Fruit fly (Drosophila melanogaster) whole organism, embryonic: ENCODE data around the gene bun.

ENCODE experiments used
- ATbp ChIP-seq: fragments of 200-800 bp; sonication (Bioruptor generic); optimal IDR thresholded peaks from 2 replicates; lab custom pipeline; 2017; ENCODE audit warnings: missing biosample characterization, mild to moderate bottlenecking, missing genetic modification characterization, missing genetic modification reagents
- CG13424 ChIP-seq: fragments of 200-800 bp; sonication (Bioruptor generic); optimal IDR thresholded peaks from 2 replicates; lab custom pipeline; 2019; ENCODE audit warnings: missing biosample characterization, mild to moderate bottlenecking, missing genetic modification characterization, moderate library complexity
- CG15011 ChIP-seq: fragments of 200-800 bp; sonication (Bioruptor generic); optimal IDR thresholded peaks from 3 replicates; lab custom pipeline; 2018; ENCODE audit warnings: missing biosample characterization, mild to moderate bottlenecking, missing genetic modification characterization
- CG15601 ChIP-seq: fragments of 200-800 bp; sonication (Bioruptor generic); optimal IDR thresholded peaks from 3 replicates; lab custom pipeline; 2019; ENCODE audit warnings: missing biosample characterization, mild to moderate bottlenecking, missing genetic modification characterization, moderate library complexity
- CG17385 ChIP-seq: fragments of 200-800 bp; sonication (Bioruptor generic); optimal IDR thresholded peaks from 3 replicates; lab custom pipeline; 2018; ENCODE audit warnings: missing biosample characterization, mild to moderate bottlenecking, missing genetic modification characterization
- CG31224 ChIP-seq: fragments of 200-800 bp; sonication (Bioruptor generic); IDR thresholded peaks from 2 replicates; pipeline ENCODE4 v1.3.6; 2022; ENCODE audit warnings: missing biosample characterization, missing genetic modification characterization
- CG4707 ChIP-seq: fragments of 200-800 bp; sonication (Bioruptor generic); optimal IDR thresholded peaks from 2 replicates; lab custom pipeline; 2018; ENCODE audit warnings: missing biosample characterization, mild to moderate bottlenecking, missing genetic modification characterization, moderate library complexity
- CG6254 ChIP-seq: fragments of 200-800 bp; sonication (Bioruptor generic); optimal IDR thresholded peaks from 3 replicates; lab custom pipeline; 2017; ENCODE audit warnings: mild to moderate bottlenecking, missing biosample characterization, missing genetic modification reagents, missing genetic modification characterization
- CG6765 ChIP-seq: fragments of 200-800 bp; sonication (Bioruptor generic); optimal IDR thresholded peaks from 3 replicates; lab custom pipeline; 2017; ENCODE audit warnings: missing biosample characterization, mild to moderate bottlenecking, missing genetic modification characterization
- CG8290 ChIP-seq, 3 experiments: fragments of 200-800 bp; sonication (Bioruptor generic); optimal IDR thresholded peaks; 2 replicates each; lab custom pipeline; 2016 to 2019; ENCODE audit warnings: missing biosample characterization in 3 of 3, missing genetic modification characterization in 3 of 3, mild to moderate bottlenecking in 2 of 3, moderate library complexity in 1 of 3
- CG8478 ChIP-seq: fragments of >200 bp; optimal IDR thresholded peaks from 2 replicates; lab custom pipeline; 2018
- CG9797 ChIP-seq: fragments of 200-800 bp; sonication (Bioruptor generic); optimal IDR thresholded peaks from 3 replicates; lab custom pipeline; 2018; ENCODE audit warnings: missing biosample characterization, mild to moderate bottlenecking, missing genetic modification characterization
- E2f2 ChIP-seq: fragments of 200-800 bp; sonication (Bioruptor generic); IDR thresholded peaks from 2 replicates; pipeline ENCODE4 v1.3.6; 2022; ENCODE audit warnings: missing biosample characterization, missing genetic modification characterization
- Ets97D ChIP-seq: fragments of 200-800 bp; sonication (Bioruptor generic); optimal IDR thresholded peaks from 3 replicates; lab custom pipeline; 2016; ENCODE audit warnings: missing biosample characterization, missing genetic modification characterization
- Hr39 ChIP-seq: fragments of >200 bp; optimal IDR thresholded peaks from 2 replicates; lab custom pipeline; 2017
- Hr78 ChIP-seq, 2 experiments: fragments of 200-800 bp in 1 of 2; fragments of >200 bp in 1 of 2; sonication (Bioruptor generic) in 1 of 2; optimal IDR thresholded peaks; 2 replicates each; lab custom pipeline; 2017 to 2019; ENCODE audit warnings: missing biosample characterization in 2 of 2, missing genetic modification characterization in 2 of 2, mild to moderate bottlenecking in 1 of 2, moderate library complexity in 1 of 2
- Hsf ChIP-seq: fragments of 200-800 bp; sonication (Bioruptor generic); optimal IDR thresholded peaks from 3 replicates; lab custom pipeline; 2016; ENCODE audit warnings: missing biosample characterization, missing genetic modification characterization
- Lim3 ChIP-seq: fragments of 200-800 bp; sonication (Bioruptor generic); IDR thresholded peaks from 2 replicates; pipeline ENCODE4 v1.3.6; 2022; ENCODE audit warnings: missing biosample characterization, missing genetic modification characterization
- PHDP ChIP-seq: fragments of 200-800 bp; sonication (Bioruptor generic); optimal IDR thresholded peaks from 3 replicates; lab custom pipeline; 2018; ENCODE audit warnings: missing biosample characterization, mild to moderate bottlenecking, missing genetic modification characterization, moderate library complexity
- Sox102F ChIP-seq: fragments of 200-800 bp; sonication (Bioruptor generic); optimal IDR thresholded peaks from 2 replicates; lab custom pipeline; 2018; ENCODE audit warnings: missing biosample characterization, mild to moderate bottlenecking, missing genetic modification characterization, moderate library complexity
- Sry-β ChIP-seq: fragments of 200-800 bp; sonication (Bioruptor generic); optimal IDR thresholded peaks from 2 replicates; lab custom pipeline; 2018; ENCODE audit warnings: missing biosample characterization, mild to moderate bottlenecking, missing genetic modification characterization, moderate library complexity
- Sry-δ ChIP-seq: fragments of 200-800 bp; sonication (Bioruptor generic); optimal IDR thresholded peaks from 2 replicates; lab custom pipeline; 2016; ENCODE audit warnings: missing biosample characterization, missing genetic modification characterization
- TFAM ChIP-seq: fragments of 200-800 bp; sonication (Bioruptor generic); optimal IDR thresholded peaks from 2 replicates; lab custom pipeline; 2017; ENCODE audit warnings: missing biosample characterization, missing genetic modification characterization, inconsistent platforms
- Usf ChIP-seq: fragments of 200-800 bp; sonication (Bioruptor generic); optimal IDR thresholded peaks from 2 replicates; lab custom pipeline; 2017; ENCODE audit warnings: missing genotype, missing biosample characterization, missing genetic modification characterization
- amos ChIP-seq: fragments of 200-800 bp; sonication (Bioruptor generic); IDR thresholded peaks from 2 replicates; pipeline ENCODE4 v1.3.6; 2022; ENCODE audit warnings: missing biosample characterization, missing genetic modification characterization; ENCODE audit not compliant: partially characterized antibody
- cad ChIP-seq: fragments of >200 bp; optimal IDR thresholded peaks from 2 replicates; lab custom pipeline; 2017; ENCODE audit warnings: missing biosample characterization, missing genetic modification characterization
- caup ChIP-seq: fragments of 200-800 bp; sonication (Bioruptor generic); optimal IDR thresholded peaks from 3 replicates; lab custom pipeline; 2017; ENCODE audit warnings: missing biosample characterization, mild to moderate bottlenecking, missing genetic modification characterization, moderate library complexity; ENCODE audit not compliant: severe bottlenecking
- chinmo ChIP-seq: fragments of 200-800 bp; sonication (Bioruptor generic); IDR thresholded peaks from 4 replicates; pipeline ENCODE4 v1.3.6; 2022; ENCODE audit warnings: missing biosample characterization, missing genetic modification characterization; ENCODE audit not compliant: partially characterized antibody
- dimm ChIP-seq: fragments of 200-800 bp; sonication (Bioruptor generic); IDR thresholded peaks from 2 replicates; pipeline ENCODE4 v1.3.6; 2022; ENCODE audit warnings: missing biosample characterization, missing genetic modification characterization
- emc ChIP-seq: fragments of 200-800 bp; sonication (Bioruptor generic); optimal IDR thresholded peaks from 2 replicates; lab custom pipeline; 2016; ENCODE audit warnings: missing biosample characterization, missing genetic modification characterization
- gce ChIP-seq: fragments of 200-800 bp; sonication (Bioruptor generic); IDR thresholded peaks from 3 replicates; pipeline ENCODE4 v1.3.6; 2022; ENCODE audit warnings: missing biosample characterization, missing genetic modification characterization
- ham ChIP-seq: fragments of 200-800 bp; sonication (Bioruptor generic); IDR thresholded peaks from 2 replicates; pipeline ENCODE4 v1.3.6; 2022; ENCODE audit warnings: missing biosample characterization, missing genetic modification characterization
- kah ChIP-seq: fragments of 200-800 bp; sonication (Bioruptor generic); optimal IDR thresholded peaks from 2 replicates; lab custom pipeline; 2018; ENCODE audit warnings: missing biosample characterization, mild to moderate bottlenecking, missing genetic modification characterization
- lilli ChIP-seq: fragments of 200-800 bp; sonication (Bioruptor generic); optimal IDR thresholded peaks from 3 replicates; lab custom pipeline; 2016; ENCODE audit warnings: missing biosample characterization, missing genetic modification characterization
- mirr ChIP-seq: fragments of 200-800 bp; sonication (Bioruptor generic); optimal IDR thresholded peaks from 3 replicates; lab custom pipeline; 2018; ENCODE audit warnings: missing biosample characterization, mild to moderate bottlenecking, missing genetic modification characterization
- nau ChIP-seq: fragments of 200-800 bp; sonication (Bioruptor generic); optimal IDR thresholded peaks from 3 replicates; lab custom pipeline; 2017; ENCODE audit warnings: missing biosample characterization, mild to moderate bottlenecking, missing genetic modification characterization, missing genetic modification reagents
- nerfin-1 ChIP-seq: fragments of 200-800 bp; sonication (Bioruptor generic); optimal IDR thresholded peaks from 3 replicates; lab custom pipeline; 2019; ENCODE audit warnings: missing biosample characterization, mild to moderate bottlenecking, missing genetic modification characterization, moderate library complexity
- pan ChIP-seq, 4 experiments: fragments of >200 bp in 3 of 4; fragments of 200-800 bp in 1 of 4; sonication (Bioruptor generic) in 1 of 4; optimal IDR thresholded peaks in 3 of 4; IDR thresholded peaks in 1 of 4; 2 replicates each; pipeline versions ENCODE4 v1.3.6 to Lab custom; 2017 to 2022; ENCODE audit warnings: missing biosample characterization in 2 of 4, missing genetic modification characterization in 2 of 4, mixed read lengths in 1 of 4
- rib ChIP-seq: fragments of 200-800 bp; sonication (Bioruptor generic); IDR thresholded peaks from 2 replicates; pipeline ENCODE4 v1.3.6; 2022; ENCODE audit warnings: missing biosample characterization, missing genetic modification characterization
- schlank ChIP-seq: fragments of 200-800 bp; sonication (Bioruptor generic); optimal IDR thresholded peaks from 2 replicates; lab custom pipeline; 2018; ENCODE audit warnings: missing biosample characterization, mild to moderate bottlenecking, missing genetic modification characterization
- sd ChIP-seq: fragments of 200-800 bp; sonication (Bioruptor generic); optimal IDR thresholded peaks from 3 replicates; lab custom pipeline; 2018; ENCODE audit warnings: missing biosample characterization, mild to moderate bottlenecking, missing genetic modification characterization, moderate library complexity
- sens ChIP-seq: fragments of 200-800 bp; sonication (Bioruptor generic); peaks from one replicate; lab custom pipeline; 2016; ENCODE audit warnings: missing biosample characterization, missing genetic modification characterization
- sisA ChIP-seq: fragments of 200-800 bp; sonication (Bioruptor generic); IDR thresholded peaks from 2 replicates; pipeline ENCODE4 v1.3.6; 2022; ENCODE audit warnings: missing biosample characterization, missing genetic modification characterization
- ssp ChIP-seq: fragments of 200-800 bp; sonication (Bioruptor generic); IDR thresholded peaks from 2 replicates; pipeline ENCODE4 v1.3.6; 2022; ENCODE audit warnings: missing biosample characterization, missing genetic modification characterization
- usp ChIP-seq: fragments of >200 bp; optimal IDR thresholded peaks from 2 replicates; lab custom pipeline; 2017; ENCODE audit warnings: missing biosample characterization, missing genetic modification characterization
- vvl ChIP-seq: fragments of 200-800 bp; sonication (Bioruptor generic); IDR thresholded peaks from 2 replicates; pipeline ENCODE4 v1.3.6; 2022; ENCODE audit warnings: missing biosample characterization, missing genetic modification characterization

Gene bun

dm6 chr2L:12493101-12493770 is 53.2 kb downstream of the bun start (continued):
- TF ChIP-seq CG6254 (GFP tag; lab: Kevin White, UChicago) (no peak), CG8290 (GFP tag; optimal IDR thresholded peaks at IDR 0.05; lab: Kevin White, UChicago) (no peak), CG8290 (tag; optimal IDR thresholded peaks at IDR 0.05; lab: Kevin White, UChicago) (peak in 1 of 2 experiments; percentile 16), CG17385 (GFP tag; lab: Kevin White, UChicago) (peak; percentile 33), E2f2 (GFP tag; lab: Robert Waterston, UW) (0 out of 2 replicates have a peak, but pooled peaks have one; percentile 8), Ets97D (GFP tag; lab: Kevin White, UChicago) (no peak), CG4707 (no peak), vvl (GFP tag; lab: Robert Waterston, UW) (no peak; the same call in 1 of the 2 replicates), Usf (GFP tag; lab: Kevin White, UChicago) (no peak), emc (no peak), CG15011 (GFP tag; lab: Kevin White, UChicago) (no peak), caup (GFP tag; lab: Kevin White, UChicago) (no peak), mirr (peak; percentile 74), usp (no peak), schlank (peak; percentile 17), Lim3 (GFP tag; lab: Robert Waterston, UW) (no peak), Sox102F (GFP tag; lab: Kevin White, UChicago) (no peak), CG8478 (lab: Kevin White, UChicago) (no peak), ATbp (GFP tag; lab: Kevin White, UChicago) (no peak), nerfin-1 (tag; lab: Kevin White, UChicago) (no peak), Sry-β (GFP tag; lab: Kevin White, UChicago) (no peak), dimm (GFP tag; lab: Robert Waterston, UW) (no peak), gce (GFP tag; lab: Robert Waterston, UW) (no peak), rib (GFP tag; lab: Robert Waterston, UW) (no peak), lilli (GFP tag; lab: Kevin White, UChicago) (peak; percentile 1), PHDP (no peak), cad (no peak), TFAM (GFP tag; lab: Kevin White, UChicago) (no peak), nau (GFP tag; lab: Kevin White, UChicago) (no peak), sisA (GFP tag; lab: Robert Waterston, UW) (no peak), pan (optimal IDR thresholded peaks at IDR 0.05; lab: Kevin White, UChicago) (no peak), pan (GFP tag; optimal IDR thresholded peaks at IDR 0.05 in 1 of 2, IDR thresholded peaks at IDR 0.05 in 1 of 2) (no peak), ssp (GFP tag; lab: Robert Waterston, UW) (no peak), ham (GFP tag; lab: Robert Waterston, UW) (no peak), sd (tag; lab: Kevin White, UChicago) (peak; percentile 80), CG6765 (peak; percentile 25), amos (GFP tag; lab: Robert Waterston, UW) (no peak; the same call in 1 of the 2 replicates), Sry-δ (GFP tag; lab: Kevin White, UChicago) (no peak)

- no peak for TF ChIP-seq CG17385 (GFP tag; lab: Kevin White, UChicago)
- TF ChIP-seq CG13424 (tag; lab: Kevin White, UChicago), result no peak
- peak in 1 of 2 experiments; percentile 90 for TF ChIP-seq Hr78 (GFP tag; optimal IDR thresholded peaks at IDR 0.05; lab: Kevin White, UChicago)
- TF ChIP-seq Hr39 (lab: Kevin White, UChicago), result no peak
- TF ChIP-seq CG9797, result no peak
- TF ChIP-seq kah (GFP tag; lab: Kevin White, UChicago), result no peak
- no peak for TF ChIP-seq sens (GFP tag; lab: Kevin White, UChicago)
- TF ChIP-seq Hsf (GFP tag; lab: Kevin White, UChicago), result no peak
- 0 out of 4 replicates have a peak, but pooled peaks have one; percentile 7 for TF ChIP-seq chinmo (GFP tag; lab: Robert Waterston, UW)
- no peak for TF ChIP-seq CG15601 (tag; lab: Kevin White, UChicago)
- peak; percentile 28; the same call in 1 of the 2 replicates for TF ChIP-seq CG31224 (GFP tag; lab: Robert Waterston, UW)
These were observed 56.9 kb downstream of the bun start for dm6 chr2L:12489470-12489869.
